Worm (Caenorhabditis elegans) whole organism, mixed stage, embryonic: ENCODE results near the gene C24H10.4.

ENCODE experiments used
- M03D4.4 ChIP-seq: sonication (generic microtip); optimal IDR thresholded peaks from 2 replicates; lab custom pipeline; 2017; ENCODE audit warnings: mild to moderate bottlenecking, missing genetic modification characterization, missing compliant biosample characterization
- bed-3 ChIP-seq: fragments of 200-800 bp; sonication (Bioruptor generic); optimal IDR thresholded peaks from 3 replicates; lab custom pipeline; 2018; ENCODE audit warnings: mild to moderate bottlenecking, missing genetic modification characterization, moderate library complexity, missing compliant biosample characterization
- blmp-1 ChIP-seq: fragments of 150-350 bp; optimal IDR thresholded peaks from 2 replicates; lab custom pipeline; 2014; ENCODE audit warnings: missing biosample characterization, missing genetic modification characterization
- ceh-39 ChIP-seq: fragments of 150-350 bp; optimal IDR thresholded peaks from 2 replicates; lab custom pipeline; 2014; ENCODE audit warnings: missing biosample characterization, missing genetic modification characterization
- ceh-43 ChIP-seq: fragments of 200-800 bp; sonication (Bioruptor generic); optimal IDR thresholded peaks from 2 replicates; lab custom pipeline; 2018; ENCODE audit warnings: mild to moderate bottlenecking, missing genetic modification characterization, moderate library complexity, missing compliant biosample characterization
- ceh-83 ChIP-seq: fragments of 200-800 bp; sonication (Bioruptor generic); optimal IDR thresholded peaks from 2 replicates; lab custom pipeline; 2018; ENCODE audit warnings: mild to moderate bottlenecking, missing genetic modification characterization, missing compliant biosample characterization
- ces-1 ChIP-seq: fragments of 150-350 bp; optimal IDR thresholded peaks from 2 replicates; lab custom pipeline; 2014; ENCODE audit warnings: missing biosample characterization, missing genetic modification reagents, missing genetic modification characterization
- cnd-1 ChIP-seq: fragments of 200-800 bp; sonication (Bioruptor generic); optimal IDR thresholded peaks from 2 replicates; lab custom pipeline; 2018; ENCODE audit warnings: mild to moderate bottlenecking, missing genetic modification characterization, missing compliant biosample characterization
- drap-1 ChIP-seq: fragments of 200-800 bp; sonication (Bioruptor generic); optimal IDR thresholded peaks from 3 replicates; lab custom pipeline; 2018; ENCODE audit warnings: mild to moderate bottlenecking, missing genetic modification characterization, missing compliant biosample characterization
- elt-1 ChIP-seq: sonication (generic microtip); optimal IDR thresholded peaks from 2 replicates; lab custom pipeline; 2017; ENCODE audit warnings: missing genetic modification characterization, mild to moderate bottlenecking, missing compliant biosample characterization, antibody characterized with exemption, moderate library complexity, borderline replicate concordance; ENCODE audit not compliant: insufficient read depth
- elt-3 ChIP-seq: fragments of 150-350 bp; optimal IDR thresholded peaks from 2 replicates; lab custom pipeline; 2014; ENCODE audit warnings: missing biosample characterization, missing genetic modification characterization
- flh-1 ChIP-seq: fragments of 200-800 bp; sonication (Bioruptor generic); optimal IDR thresholded peaks from 2 replicates; lab custom pipeline; 2018; ENCODE audit warnings: mild to moderate bottlenecking, missing genetic modification characterization, moderate library complexity, missing compliant biosample characterization
- ham-2 ChIP-seq: fragments of 200-800 bp; sonication (Bioruptor generic); optimal IDR thresholded peaks from 2 replicates; lab custom pipeline; 2018; ENCODE audit warnings: mild to moderate bottlenecking, missing genetic modification characterization, missing compliant biosample characterization
- hlh-1 ChIP-seq: fragments of 150-350 bp; optimal IDR thresholded peaks from 2 replicates; lab custom pipeline; 2014; ENCODE audit warnings: missing biosample characterization, missing genetic modification reagents, missing genetic modification characterization
- lin-13 ChIP-seq: fragments of 150-350 bp; optimal IDR thresholded peaks from 2 replicates; lab custom pipeline; 2014; ENCODE audit warnings: missing biosample characterization, missing genetic modification characterization
- lin-32 ChIP-seq: fragments of 200-800 bp; sonication (Bioruptor generic); optimal IDR thresholded peaks from 2 replicates; lab custom pipeline; 2018; ENCODE audit warnings: mild to moderate bottlenecking, missing genetic modification characterization, missing compliant biosample characterization
- lsy-2 ChIP-seq: fragments of 150-350 bp; optimal IDR thresholded peaks from 2 replicates; lab custom pipeline; 2014; ENCODE audit warnings: missing biosample characterization, missing genetic modification characterization
- mab-5 ChIP-seq: fragments of 150-350 bp; optimal IDR thresholded peaks from 2 replicates; lab custom pipeline; 2014; ENCODE audit warnings: missing biosample characterization, missing genetic modification characterization
- mep-1 ChIP-seq: fragments of 150-350 bp; optimal IDR thresholded peaks from 2 replicates; lab custom pipeline; 2017; ENCODE audit warnings: missing biosample characterization, missing genetic modification reagents, missing genetic modification characterization, inconsistent platforms
- mls-2 ChIP-seq: sonication (generic microtip); optimal IDR thresholded peaks from 2 replicates; lab custom pipeline; 2016; ENCODE audit warnings: mild to moderate bottlenecking, missing genetic modification characterization, moderate library complexity, missing compliant biosample characterization
- nhr-12 ChIP-seq: fragments of 150-350 bp; optimal IDR thresholded peaks from 2 replicates; lab custom pipeline; 2014; ENCODE audit warnings: missing biosample characterization, missing genetic modification characterization
- nhr-2 ChIP-seq: fragments of 150-350 bp; optimal IDR thresholded peaks from 2 replicates; lab custom pipeline; 2014; ENCODE audit warnings: missing biosample characterization, missing genetic modification characterization
- nhr-237 ChIP-seq: fragments of 150-350 bp; optimal IDR thresholded peaks from 2 replicates; lab custom pipeline; 2014; ENCODE audit warnings: missing biosample characterization, missing genetic modification characterization
- nhr-28 ChIP-seq: fragments of 150-350 bp; optimal IDR thresholded peaks from 2 replicates; lab custom pipeline; 2014; ENCODE audit warnings: missing biosample characterization, missing genetic modification characterization
- nhr-76 ChIP-seq: sonication (generic microtip); optimal IDR thresholded peaks from 2 replicates; lab custom pipeline; 2017; ENCODE audit warnings: missing biosample characterization, missing genetic modification characterization
- pha-4 ChIP-seq: fragments of 150-350 bp; optimal IDR thresholded peaks from 2 replicates; lab custom pipeline; 2018; ENCODE audit warnings: missing biosample characterization, missing genetic modification reagents, missing genetic modification characterization
- sem-2 ChIP-seq: fragments of 200-800 bp; sonication (Bioruptor generic); optimal IDR thresholded peaks from 2 replicates; lab custom pipeline; 2018; ENCODE audit warnings: mild to moderate bottlenecking, missing genetic modification characterization, missing compliant biosample characterization
- snpc-4 ChIP-seq: fragments of 150-350 bp; optimal IDR thresholded peaks from 2 replicates; lab custom pipeline; 2014; ENCODE audit warnings: missing biosample characterization, missing genetic modification characterization
- sptf-1 ChIP-seq: sonication (generic microtip); optimal IDR thresholded peaks from 2 replicates; lab custom pipeline; 2017; ENCODE audit warnings: mild to moderate bottlenecking, missing genetic modification characterization, moderate library complexity, missing compliant biosample characterization
- tbx-8 ChIP-seq: fragments of 200-800 bp; sonication (Bioruptor generic); optimal IDR thresholded peaks from 2 replicates; lab custom pipeline; 2018; ENCODE audit warnings: mild to moderate bottlenecking, missing genetic modification characterization, moderate library complexity, missing compliant biosample characterization
- unc-120 ChIP-seq: sonication (generic microtip); optimal IDR thresholded peaks from 2 replicates; lab custom pipeline; 2017; ENCODE audit warnings: missing genetic modification characterization, missing compliant biosample characterization; ENCODE audit not compliant: poor library complexity, severe bottlenecking
- unc-39 ChIP-seq: fragments of 150-350 bp; optimal IDR thresholded peaks from 2 replicates; lab custom pipeline; 2014; ENCODE audit warnings: missing biosample characterization, missing genetic modification characterization
- unc-62 ChIP-seq: fragments of 150-350 bp; optimal IDR thresholded peaks from 2 replicates; lab custom pipeline; 2014; ENCODE audit warnings: missing biosample characterization, missing genetic modification reagents, missing genetic modification characterization
- zip-8 ChIP-seq: fragments of 150-350 bp; optimal IDR thresholded peaks from 2 replicates; lab custom pipeline; 2014; ENCODE audit warnings: missing biosample characterization, missing genetic modification characterization
- ztf-11 ChIP-seq: fragments of 150-350 bp; optimal IDR thresholded peaks from 2 replicates; lab custom pipeline; 2014; ENCODE audit warnings: missing biosample characterization, missing genetic modification characterization

C24H10.4 gene

ce11 chrX:5087366-5087891, 28.4 kb upstream of the C24H10.4 start, which contains the start of gene pnk-4:
pnk-4 (plus strand) TSS chrX:5087841.
- TF ChIP-seq elt-1 (no peak), nhr-76 (tag; lab: Kevin White, UChicago) (no peak), nhr-28 (tag; lab: Kevin White, UChicago) (no peak), bed-3 (GFP tag; lab: Kevin White, UChicago) (no peak), blmp-1 (tag; lab: Kevin White, UChicago) (no peak), drap-1 (GFP tag; lab: Kevin White, UChicago) (no peak), ham-2 (GFP tag; lab: Kevin White, UChicago) (no peak), zip-8 (no peak), hlh-1 (no peak), mep-1 (tag; lab: Kevin White, UChicago) (no peak), ces-1 (GFP tag; lab: Kevin White, UChicago) (no peak), ceh-83 (GFP tag; lab: Kevin White, UChicago) (no peak), ceh-39 (tag; lab: Kevin White, UChicago) (no peak)

DNA sequence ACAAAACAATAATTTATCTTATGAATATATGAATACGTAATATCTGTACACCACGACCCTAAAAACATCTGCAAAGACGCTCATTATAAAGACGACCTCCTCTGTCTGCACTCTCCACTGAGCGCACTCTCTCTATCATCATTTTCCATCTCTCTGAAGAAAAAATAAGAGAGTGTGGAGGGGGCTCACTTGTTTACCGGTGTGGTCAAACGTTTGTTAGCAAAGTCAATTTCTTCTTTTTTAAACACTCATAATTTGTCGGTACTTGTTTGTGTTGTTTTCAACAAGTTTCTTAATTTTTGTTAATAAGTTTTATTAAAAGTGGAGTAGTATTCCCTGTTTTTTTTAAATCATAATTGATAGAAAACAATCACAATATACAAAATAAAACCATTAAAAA, 27.1 kb upstream of the C24H10.4 start:
- TF ChIP-seq nhr-12 (tag; lab: Kevin White, UChicago) (no peak), nhr-76 (tag; lab: Kevin White, UChicago) (no peak), mep-1 (tag; lab: Kevin White, UChicago) (peak; percentile 14), ztf-11 (no peak), M03D4.4 (no peak)

- TF ChIP-seq ztf-11, result peak; percentile 79
- peak; percentile 92 for TF ChIP-seq bed-3 (GFP tag; lab: Kevin White, UChicago)
- peak; percentile 52 for TF ChIP-seq elt-3 (tag; lab: Kevin White, UChicago)
- TF ChIP-seq mep-1 (tag; lab: Kevin White, UChicago), result peak; percentile 93
- TF ChIP-seq unc-120 (tag; lab: Kevin White, UChicago), result peak; percentile 95
- TF ChIP-seq ham-2 (GFP tag; lab: Kevin White, UChicago), result peak; percentile 97
- peak; percentile 56 for TF ChIP-seq nhr-12 (tag; lab: Kevin White, UChicago)
- TF ChIP-seq ces-1 (GFP tag; lab: Kevin White, UChicago), result peak; percentile 73
- TF ChIP-seq lsy-2 (tag; lab: Kevin White, UChicago), result peak; percentile 55
- TF ChIP-seq nhr-237 (tag; lab: Kevin White, UChicago), result peak; percentile 68
- TF ChIP-seq cnd-1, result peak; percentile 96
- TF ChIP-seq lin-32 (GFP tag; lab: Kevin White, UChicago), result peak; percentile 90
- peak; percentile 98 for TF ChIP-seq sptf-1 (tag; lab: Kevin White, UChicago)
- TF ChIP-seq snpc-4 (tag; lab: Kevin White, UChicago), result no peak
- no peak for TF ChIP-seq nhr-2
- no peak for TF ChIP-seq elt-1
- peak; percentile 98 for TF ChIP-seq drap-1 (GFP tag; lab: Kevin White, UChicago)
- peak; percentile 94 for TF ChIP-seq ceh-43 (GFP tag; lab: Kevin White, UChicago)
- peak; percentile 27 for TF ChIP-seq nhr-76 (tag; lab: Kevin White, UChicago)
- peak; percentile 64 for TF ChIP-seq pha-4 (tag; lab: Kevin White, UChicago)
- TF ChIP-seq lin-13 (tag; lab: Kevin White, UChicago), result peak; percentile 66
- peak; percentile 15 for TF ChIP-seq ceh-39 (tag; lab: Kevin White, UChicago)
- TF ChIP-seq nhr-28 (tag; lab: Kevin White, UChicago), result peak; percentile 56
- peak; percentile 74 for TF ChIP-seq unc-62 (GFP tag; lab: Kevin White, UChicago)
- peak; percentile 99 for TF ChIP-seq mls-2 (tag; lab: Kevin White, UChicago)
- TF ChIP-seq sem-2 (GFP tag; lab: Kevin White, UChicago), result peak; percentile 93
- TF ChIP-seq mab-5, result peak; percentile 74
- TF ChIP-seq hlh-1, result peak; percentile 81
- no peak for TF ChIP-seq zip-8
- no peak for TF ChIP-seq blmp-1 (tag; lab: Kevin White, UChicago)
- TF ChIP-seq flh-1 (GFP tag; lab: Kevin White, UChicago), result peak; percentile 91
- peak; percentile 92 for TF ChIP-seq tbx-8
- TF ChIP-seq M03D4.4, result peak; percentile 96
- peak; percentile 99 for TF ChIP-seq ceh-83 (GFP tag; lab: Kevin White, UChicago)
- peak; percentile 54 for TF ChIP-seq unc-39 (tag; lab: Kevin White, UChicago)
These were observed 26.4 kb upstream of the C24H10.4 start for ce11 chrX:5085465-5085864.
